Fruit fly (Drosophila melanogaster) whole organism, embryonic: ENCODE results near the gene ND-30.

Source experiments
- Abd-B ChIP-seq: fragments of 200-800 bp; sonication (Bioruptor generic); optimal IDR thresholded peaks from 2 replicates; lab custom pipeline; 2018; ENCODE audit warnings: missing biosample characterization, mild to moderate bottlenecking, missing genetic modification characterization, moderate library complexity
- Adf1 ChIP-seq: fragments of 200-800 bp; sonication (Bioruptor generic); IDR thresholded peaks from 2 replicates; pipeline ENCODE4 v1.3.6; 2022; ENCODE audit warnings: missing biosample characterization, missing genetic modification characterization
- Awh ChIP-seq: fragments of 200-800 bp; sonication (Bioruptor generic); IDR thresholded peaks from 2 replicates; pipeline ENCODE4, ENCODE4 v1.3.6; 2022; ENCODE audit warnings: missing biosample characterization, missing genetic modification characterization
- CG10321 ChIP-seq: fragments of 200-800 bp; sonication (Bioruptor generic); IDR thresholded peaks from 2 replicates; pipeline ENCODE4 v1.3.6; 2022; ENCODE audit warnings: missing biosample characterization, missing genetic modification characterization
- CG10366 ChIP-seq: fragments of 200-800 bp; sonication (Bioruptor generic); IDR thresholded peaks from 2 replicates; pipeline ENCODE4 v1.3.6; 2022; ENCODE audit warnings: missing biosample characterization, missing genetic modification characterization
- CG11456 ChIP-seq: fragments of 200-800 bp; sonication (Bioruptor generic); IDR thresholded peaks from 3 replicates; pipeline ENCODE4 v1.3.6; 2022; ENCODE audit warnings: missing biosample characterization, missing genetic modification characterization
- CG12744 ChIP-seq: fragments of 200-800 bp; sonication (Bioruptor generic); optimal IDR thresholded peaks from 2 replicates; lab custom pipeline; 2016; ENCODE audit warnings: missing biosample characterization, missing genetic modification characterization
- CG15601 ChIP-seq: fragments of 200-800 bp; sonication (Bioruptor generic); optimal IDR thresholded peaks from 3 replicates; lab custom pipeline; 2019; ENCODE audit warnings: missing biosample characterization, mild to moderate bottlenecking, missing genetic modification characterization, moderate library complexity
- CG17359 ChIP-seq: fragments of 200-800 bp; sonication (Bioruptor generic); optimal IDR thresholded peaks from 3 replicates; lab custom pipeline; 2018; ENCODE audit warnings: missing biosample characterization, mild to moderate bottlenecking, missing genetic modification characterization, moderate library complexity
- CG17802 ChIP-seq: fragments of 200-800 bp; sonication (Bioruptor generic); optimal IDR thresholded peaks from 2 replicates; lab custom pipeline; 2018; ENCODE audit warnings: missing biosample characterization, mild to moderate bottlenecking, missing genetic modification characterization, moderate library complexity
- CG18011 ChIP-seq: fragments of 200-800 bp; sonication (Bioruptor generic); optimal IDR thresholded peaks from 2 replicates; lab custom pipeline; 2017; ENCODE audit warnings: missing biosample characterization, missing genetic modification characterization, mild to moderate bottlenecking, moderate library complexity, missing genotype
- CG2129 ChIP-seq: fragments of 200-800 bp; sonication (Bioruptor generic); IDR thresholded peaks from 2 replicates; pipeline ENCODE4 v1.3.6; 2022; ENCODE audit warnings: missing biosample characterization, missing genetic modification characterization; ENCODE audit not compliant: partially characterized antibody
- CG31388 ChIP-seq: fragments of 200-800 bp; sonication (Bioruptor generic); optimal IDR thresholded peaks from 2 replicates; lab custom pipeline; 2016; ENCODE audit warnings: missing biosample characterization, missing genetic modification characterization
- CG3847 ChIP-seq: fragments of 200-800 bp; sonication (Bioruptor generic); IDR thresholded peaks from 2 replicates; pipeline ENCODE4 v1.3.6; 2022; ENCODE audit warnings: missing biosample characterization, missing genetic modification characterization
- CG4617 ChIP-seq: fragments of 200-800 bp; sonication (Bioruptor generic); optimal IDR thresholded peaks from 3 replicates; lab custom pipeline; 2016; ENCODE audit warnings: missing biosample characterization, missing genetic modification characterization, borderline replicate concordance
- CG4707 ChIP-seq: fragments of 200-800 bp; sonication (Bioruptor generic); optimal IDR thresholded peaks from 2 replicates; lab custom pipeline; 2018; ENCODE audit warnings: missing biosample characterization, mild to moderate bottlenecking, missing genetic modification characterization, moderate library complexity
- CG6683 ChIP-seq: fragments of 200-800 bp; sonication (Bioruptor generic); optimal IDR thresholded peaks from 2 replicates; lab custom pipeline; 2017; ENCODE audit warnings: missing biosample characterization, mild to moderate bottlenecking, missing genetic modification characterization, missing genetic modification reagents
- CG6689 ChIP-seq: fragments of 200-800 bp; sonication (Bioruptor generic); IDR thresholded peaks from 2 replicates; pipeline ENCODE4 v1.3.6; 2022; ENCODE audit warnings: missing biosample characterization, missing genetic modification characterization
- CG8089 ChIP-seq: fragments of 200-800 bp; sonication (Bioruptor generic); optimal IDR thresholded peaks from 3 replicates; lab custom pipeline; 2016; ENCODE audit warnings: missing biosample characterization, missing genetic modification characterization
- CG8281 ChIP-seq: fragments of 200-800 bp; sonication (Bioruptor generic); optimal IDR thresholded peaks from 2 replicates; lab custom pipeline; 2018; ENCODE audit warnings: missing biosample characterization, mild to moderate bottlenecking, missing genetic modification characterization, moderate library complexity
- CG8478 ChIP-seq: fragments of >200 bp; optimal IDR thresholded peaks from 2 replicates; lab custom pipeline; 2018
- CG9932 ChIP-seq: fragments of 200-800 bp; sonication (Bioruptor generic); IDR thresholded peaks from 2 replicates; pipeline ENCODE4 v1.3.6; 2022; ENCODE audit warnings: missing biosample characterization, missing genetic modification characterization
- CrebB ChIP-seq: fragments of 200-800 bp; sonication (Bioruptor generic); optimal IDR thresholded peaks from 3 replicates; lab custom pipeline; 2018; ENCODE audit warnings: missing biosample characterization, mild to moderate bottlenecking, missing genetic modification characterization
- Dll ChIP-seq: fragments of 200-800 bp; sonication (Bioruptor generic); IDR thresholded peaks from 4 replicates; pipeline ENCODE4 v1.3.6; 2022; ENCODE audit warnings: missing biosample characterization, missing genetic modification characterization; ENCODE audit not compliant: partially characterized antibody
- Drgx ChIP-seq: fragments of 200-800 bp; sonication (Bioruptor generic); IDR thresholded peaks from 2 replicates; pipeline ENCODE4 v1.3.6; 2022; ENCODE audit warnings: missing biosample characterization, missing genetic modification characterization
- Ets65A ChIP-seq: fragments of 200-800 bp; sonication (Bioruptor generic); peaks from one replicate; lab custom pipeline; 2016; ENCODE audit warnings: missing biosample characterization, missing genetic modification characterization
- Fer3 ChIP-seq: fragments of 200-800 bp; sonication (Bioruptor generic); optimal IDR thresholded peaks from 2 replicates; lab custom pipeline; 2018; ENCODE audit warnings: missing biosample characterization, mild to moderate bottlenecking, missing genetic modification characterization, moderate library complexity
- HHEX ChIP-seq: fragments of 200-800 bp; sonication (Bioruptor generic); optimal IDR thresholded peaks from 3 replicates; lab custom pipeline; 2017; ENCODE audit warnings: missing biosample characterization, mild to moderate bottlenecking, missing genetic modification characterization, missing genetic modification reagents
- Hr39 ChIP-seq: fragments of >200 bp; optimal IDR thresholded peaks from 2 replicates; lab custom pipeline; 2017
- Hr78 ChIP-seq, 2 experiments: fragments of 200-800 bp in 1 of 2; fragments of >200 bp in 1 of 2; sonication (Bioruptor generic) in 1 of 2; optimal IDR thresholded peaks; 2 replicates each; lab custom pipeline; 2017 to 2019; ENCODE audit warnings: missing biosample characterization in 2 of 2, missing genetic modification characterization in 2 of 2, mild to moderate bottlenecking in 1 of 2, moderate library complexity in 1 of 2
- Jarid2 ChIP-seq: fragments of 200-800 bp; sonication (Bioruptor generic); optimal IDR thresholded peaks from 3 replicates; lab custom pipeline; 2017; ENCODE audit warnings: mild to moderate bottlenecking, missing biosample characterization, missing genetic modification reagents, missing genetic modification characterization
- Mes4 ChIP-seq: fragments of 200-800 bp; sonication (Bioruptor generic); optimal IDR thresholded peaks from 2 replicates; lab custom pipeline; 2016; ENCODE audit warnings: missing biosample characterization, missing genetic modification characterization
- Oaz ChIP-seq: fragments of 200-800 bp; sonication (Bioruptor generic); IDR thresholded peaks from 2 replicates; pipeline ENCODE4 v1.3.6; 2022; ENCODE audit warnings: missing biosample characterization, missing genetic modification characterization
- Optix ChIP-seq: fragments of 200-800 bp; sonication (Bioruptor generic); IDR thresholded peaks from 3 replicates; pipeline ENCODE4 v1.3.6; 2022; ENCODE audit warnings: missing biosample characterization, missing genetic modification characterization
- Trl ChIP-seq, 3 experiments: fragments of >200 bp in 2 of 3; fragments of 200-800 bp in 1 of 3; sonication (Bioruptor generic) in 1 of 3; optimal IDR thresholded peaks; 2 replicates in 1 of 3; 3 replicates in 2 of 3; lab custom pipeline; 2016 to 2017; ENCODE audit warnings: missing biosample characterization in 1 of 3, missing genetic modification characterization in 1 of 3
- ase ChIP-seq: fragments of 200-800 bp; sonication (Bioruptor generic); IDR thresholded peaks from 3 replicates; pipeline ENCODE4 v1.3.6; 2022; ENCODE audit warnings: missing biosample characterization, missing genetic modification characterization
- bbx ChIP-seq: fragments of 200-800 bp; sonication (Bioruptor generic); IDR thresholded peaks from 2 replicates; pipeline ENCODE4 v1.3.6; 2022; ENCODE audit warnings: missing biosample characterization, missing genetic modification characterization; ENCODE audit not compliant: partially characterized antibody
- disco-r ChIP-seq: fragments of 200-800 bp; sonication (Bioruptor generic); optimal IDR thresholded peaks from 2 replicates; lab custom pipeline; 2016; ENCODE audit warnings: missing biosample characterization, missing genetic modification characterization
- gem ChIP-seq: fragments of 200-800 bp; sonication (Bioruptor generic); optimal IDR thresholded peaks from 2 replicates; lab custom pipeline; 2019; ENCODE audit warnings: missing biosample characterization, mild to moderate bottlenecking, missing genetic modification characterization, moderate library complexity
- hbn ChIP-seq: fragments of 200-800 bp; sonication (Bioruptor generic); IDR thresholded peaks from 2 replicates; pipeline ENCODE4 v1.3.6; 2022; ENCODE audit warnings: missing biosample characterization, missing genetic modification characterization; ENCODE audit not compliant: partially characterized antibody
- insv ChIP-seq, 2 experiments: fragments of 200-800 bp; sonication (Bioruptor generic); optimal IDR thresholded peaks; 3 replicates each; lab custom pipeline; 2016 to 2018; ENCODE audit warnings: missing biosample characterization in 2 of 2, missing genetic modification characterization in 2 of 2
- jumu ChIP-seq: fragments of 200-800 bp; sonication (Bioruptor generic); optimal IDR thresholded peaks from 3 replicates; lab custom pipeline; 2016; ENCODE audit warnings: missing biosample characterization, missing genetic modification characterization
- p53 ChIP-seq: fragments of 200-800 bp; sonication (Bioruptor generic); optimal IDR thresholded peaks from 2 replicates; lab custom pipeline; 2016; ENCODE audit warnings: missing biosample characterization, missing genetic modification characterization
- pb ChIP-seq: fragments of 200-800 bp; sonication (Bioruptor generic); optimal IDR thresholded peaks from 3 replicates; lab custom pipeline; 2016; ENCODE audit warnings: missing biosample characterization, missing genetic modification characterization
- pita ChIP-seq: fragments of 200-800 bp; sonication (Bioruptor generic); optimal IDR thresholded peaks from 2 replicates; lab custom pipeline; 2017; ENCODE audit warnings: missing biosample characterization, mild to moderate bottlenecking, missing genetic modification characterization
- sim ChIP-seq: fragments of 200-800 bp; sonication (Bioruptor generic); IDR thresholded peaks from 2 replicates; pipeline ENCODE4 v1.3.6; 2022; ENCODE audit warnings: missing biosample characterization, missing genetic modification characterization
- toy ChIP-seq: fragments of 200-800 bp; sonication (Bioruptor generic); IDR thresholded peaks from 2 replicates; pipeline ENCODE4 v1.3.6; 2022; ENCODE audit warnings: missing biosample characterization, missing genetic modification characterization
- tup ChIP-seq: fragments of 200-800 bp; sonication (Bioruptor generic); optimal IDR thresholded peaks from 2 replicates; lab custom pipeline; 2016; ENCODE audit warnings: missing biosample characterization, mild to moderate bottlenecking, missing genetic modification characterization, moderate library complexity
- usp ChIP-seq: fragments of >200 bp; optimal IDR thresholded peaks from 2 replicates; lab custom pipeline; 2017; ENCODE audit warnings: missing biosample characterization, missing genetic modification characterization
- yki ChIP-seq: fragments of >200 bp; optimal IDR thresholded peaks from 3 replicates; lab custom pipeline; 2018
- zfh2 ChIP-seq: fragments of 200-800 bp; sonication (Bioruptor generic); optimal IDR thresholded peaks from 2 replicates; lab custom pipeline; 2016; ENCODE audit warnings: missing biosample characterization, missing genetic modification characterization

The ND-30 gene

dm6 chr3L:3194059-3194458, 34.7 kb upstream of the ND-30 start (continued):
- TF ChIP-seq ase (GFP tag; lab: Robert Waterston, UW) (peak; percentile 88), hbn (no peak), yki (lab: Kevin White, UChicago) (no peak), Drgx (GFP tag; lab: Robert Waterston, UW) (peak; percentile 99), CG4707 (GFP tag; lab: Kevin White, UChicago) (peak; percentile 87), CG15601 (peak; percentile 89), CG2129 (GFP tag; lab: Robert Waterston, UW) (no peak), Abd-B (GFP tag; lab: Kevin White, UChicago) (peak; percentile 88), CG8089 (GFP tag; lab: Kevin White, UChicago) (no peak), insv (GFP tag; optimal IDR thresholded peaks at IDR 0.05; lab: Kevin White, UChicago) (peak in 1 of 2 experiments; percentile 11), CG4617 (GFP tag; lab: Kevin White, UChicago) (peak; percentile 61), CG11456 (peak; percentile 91), p53 (GFP tag; lab: Kevin White, UChicago) (no peak), Hr78 (GFP tag; optimal IDR thresholded peaks at IDR 0.05; lab: Kevin White, UChicago) (peak in 1 of 2 experiments; percentile 70), bbx (GFP tag; lab: Robert Waterston, UW) (no peak), Hr39 (no peak), Adf1 (peak; percentile 70), CG10321 (GFP tag; lab: Robert Waterston, UW) (peak; percentile 76), Mes4 (peak; percentile 8), CG9932 (GFP tag; lab: Robert Waterston, UW) (peak; percentile 81), CG12744 (peak; percentile 3), jumu (GFP tag; lab: Kevin White, UChicago) (peak; percentile 29), Trl (optimal IDR thresholded peaks at IDR 0.05; lab: Kevin White, UChicago) (no peak), Trl (GFP tag; optimal IDR thresholded peaks at IDR 0.05; lab: Kevin White, UChicago) (peak; percentile 47), CG3847 (GFP tag; lab: Robert Waterston, UW) (peak; percentile 88), CG10366 (GFP tag; lab: Robert Waterston, UW) (peak; percentile 94), CG6683 (GFP tag; lab: Kevin White, UChicago) (peak; percentile 86), disco-r (GFP tag; lab: Kevin White, UChicago) (peak; percentile 28), toy (GFP tag; lab: Robert Waterston, UW) (peak; percentile 72), CG8478 (lab: Kevin White, UChicago) (no peak), Jarid2 (peak; percentile 67), CG17359 (peak; percentile 98), Awh (peak; percentile 96), tup (peak; percentile 77), HHEX (GFP tag; lab: Kevin White, UChicago) (peak; percentile 94), Oaz (GFP tag; lab: Robert Waterston, UW) (peak; percentile 86), gem (tag; lab: Kevin White, UChicago) (peak; percentile 96), CG6689 (GFP tag; lab: Robert Waterston, UW) (peak; percentile 94), Optix (GFP tag; lab: Robert Waterston, UW) (peak; percentile 85; the same call in 2 of the 3 replicates), usp (GFP tag; lab: Kevin White, UChicago) (no peak), pb (GFP tag; lab: Kevin White, UChicago) (no peak), pita (GFP tag; lab: Kevin White, UChicago) (no peak), Ets65A (GFP tag; lab: Kevin White, UChicago) (peak; percentile 37), CrebB (tag; lab: Kevin White, UChicago) (peak; percentile 79), Fer3 (tag; lab: Kevin White, UChicago) (peak; percentile 96), CG17802 (peak; percentile 78), sim (GFP tag; lab: Robert Waterston, UW) (peak; percentile 92), zfh2 (GFP tag; lab: Kevin White, UChicago) (peak; percentile 14), CG18011 (GFP tag; lab: Kevin White, UChicago) (peak; percentile 70), CG31388 (GFP tag; lab: Kevin White, UChicago) (peak; percentile 64), Dll (GFP tag; lab: Robert Waterston, UW) (no peak), CG8281 (tag; lab: Kevin White, UChicago) (peak; percentile 77)
